Fruit fly (Drosophila melanogaster) whole organism, wandering third instar larva: ENCODE results near the gene TBC1D23.

Experiments used
- Vsx2 ChIP-seq: fragments of 200-300, 225-300 bp; sonication (Bioruptor generic); optimal IDR thresholded peaks from 2 replicates; lab custom pipeline; 2018; ENCODE audit warnings: missing biosample characterization, missing genetic modification characterization; ENCODE audit not compliant: partially characterized antibody
- br ChIP-seq: fragments of 200-800 bp; sonication (Bioruptor generic); optimal IDR thresholded peaks from 2 replicates; lab custom pipeline; 2016; ENCODE audit warnings: missing biosample characterization, missing genetic modification characterization
- pan ChIP-seq: fragments of >200 bp; optimal IDR thresholded peaks from 2 replicates; lab custom pipeline; 2017
- sv ChIP-seq: fragments of 200-800 bp; sonication (Bioruptor generic); optimal IDR thresholded peaks from 3 replicates; lab custom pipeline; 2016; ENCODE audit warnings: missing biosample characterization, missing genetic modification characterization

DNA sequence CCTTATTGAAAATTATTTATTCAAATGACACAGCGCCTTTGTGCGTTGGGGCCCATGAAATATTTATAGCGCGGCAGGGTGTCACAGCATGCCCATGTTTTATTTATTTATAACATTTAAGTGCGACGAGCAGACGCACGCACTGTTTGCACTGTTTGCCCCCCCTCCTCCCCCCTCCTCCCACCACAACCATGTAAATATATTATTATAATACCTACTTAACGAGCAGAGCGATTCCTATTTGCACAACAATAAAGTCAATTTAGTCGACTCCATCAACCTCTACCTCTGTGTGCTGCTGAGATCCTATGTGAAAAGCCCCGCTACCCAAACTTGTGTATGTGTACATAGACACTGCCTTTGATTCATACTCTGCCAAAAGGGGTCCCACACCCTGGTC, 34.4 kb upstream of the TBC1D23 start:
- no peak for TF ChIP-seq br (GFP tag; lab: Kevin White, UChicago)
- TF ChIP-seq sv (GFP tag; lab: Kevin White, UChicago), result no peak
- TF ChIP-seq Vsx2 (GFP tag; lab: Kevin White, UChicago), result no peak
- TF ChIP-seq pan (lab: Kevin White, UChicago), result no peak
